In the genomic region with DNA sequence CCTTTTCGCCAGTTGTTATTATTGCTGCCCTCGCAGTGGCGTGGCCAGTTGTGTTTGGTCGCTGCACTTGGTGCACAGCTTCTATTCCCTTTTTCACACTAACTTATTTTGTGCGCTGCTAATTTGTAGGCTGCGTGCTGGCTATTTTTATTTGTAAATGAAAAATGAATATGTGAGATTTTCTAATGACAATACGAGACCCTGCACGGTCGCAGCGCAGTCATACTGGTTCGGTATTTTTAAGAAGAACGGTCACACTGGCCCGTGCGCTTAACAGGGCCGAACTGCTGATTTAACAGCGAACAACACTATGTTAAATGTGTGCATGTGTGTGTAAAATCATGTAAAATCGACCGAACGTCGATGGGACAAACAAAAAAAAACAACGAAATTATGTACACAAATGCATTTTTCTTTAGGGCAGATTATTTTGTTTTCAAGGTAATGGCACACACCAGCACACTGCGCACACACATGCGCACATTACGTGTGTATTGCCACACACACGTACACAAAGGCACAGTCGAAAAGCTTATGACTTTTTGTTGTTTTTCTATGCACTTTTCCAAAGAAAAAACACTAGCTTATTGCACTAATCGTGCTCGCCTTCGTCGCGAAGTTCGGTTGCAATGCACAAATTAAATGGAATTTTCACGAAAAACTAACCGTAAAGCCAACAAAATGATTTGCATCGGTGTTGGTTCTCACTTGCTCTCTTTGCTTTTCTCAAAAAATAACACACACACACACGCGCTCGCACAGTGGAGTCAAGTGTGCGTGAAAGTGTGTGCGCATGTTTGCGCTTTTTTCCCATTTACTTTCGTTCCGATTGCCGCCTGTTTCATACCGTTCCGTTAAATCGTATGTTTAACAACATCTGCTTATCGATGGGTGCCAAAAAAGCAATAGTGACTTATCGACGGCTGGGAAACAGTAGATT, we compare ENCODE assay signal across 6 fruit fly cellular contexts.
A peak's percentile ranks its signal among the peaks of the same experiment; 100 is the strongest.
TF ChIP-seq lines count a peak whose summit lies in the region.

A gene (minus strand): TSS at position 875 of the 940 bp plus-strand sequence.

- TF ChIP-seq CTCF in whole organism, embryonic (GFP tag; optimal IDR thresholded peaks at IDR 0.05; lab: Kevin White, UChicago), result no peak

TF ChIP-seq in whole organism, 6 proteins besides CTCF, POLR2A, EP300 and RAD21:
- TF ChIP-seq CG8478 (optimal IDR thresholded peaks at IDR 0.05; lab: Kevin White, UChicago) (peak; percentile 68), psq (optimal IDR thresholded peaks at IDR 0.05; lab: Kevin White, UChicago) (no peak)
TF ChIP-seq in whole organism: peak in this region for 1.

TF ChIP-seq in whole organism, adult, 20 proteins besides CTCF, POLR2A, EP300 and RAD21 (continues in another document):
- TF ChIP-seq cnc (optimal IDR thresholded peaks at IDR 0.05; lab: Kevin White, UChicago) (no peak), pad (GFP tag; optimal IDR thresholded peaks at IDR 0.05; lab: Kevin White, UChicago) (peak; percentile 3), CG7101 (tag; optimal IDR thresholded peaks at IDR 0.05; lab: Kevin White, UChicago) (no peak), toe (GFP tag; optimal IDR thresholded peaks at IDR 0.05; lab: Kevin White, UChicago) (no peak), cic (GFP tag; optimal IDR thresholded peaks at IDR 0.05; lab: Kevin White, UChicago) (no peak), kay (GFP tag; lab: Kevin White, UChicago; ENCODE audit: borderline replicate concordance) (peak; percentile 50), tj (GFP tag; optimal IDR thresholded peaks at IDR 0.05; lab: Kevin White, UChicago) (peak; percentile 87), CG7045 (GFP tag; optimal IDR thresholded peaks at IDR 0.05; lab: Kevin White, UChicago) (no peak), Mnt (GFP tag; optimal IDR thresholded peaks at IDR 0.05; lab: Kevin White, UChicago) (peak; percentile 11), CG11617 (GFP tag; optimal IDR thresholded peaks at IDR 0.05; lab: Kevin White, UChicago) (peak; percentile 28), Crg-1 (GFP tag; optimal IDR thresholded peaks at IDR 0.05; lab: Kevin White, UChicago) (no peak), CG5204 (GFP tag; optimal IDR thresholded peaks at IDR 0.05; lab: Kevin White, UChicago) (no peak), Hr96 (GFP tag; optimal IDR thresholded peaks at IDR 0.05; lab: Kevin White, UChicago) (no peak), CG1620 (GFP tag; optimal IDR thresholded peaks at IDR 0.05; lab: Kevin White, UChicago) (no peak), CG33017 (tag; optimal IDR thresholded peaks at IDR 0.05; lab: Kevin White, UChicago) (no peak), CG14711 (tag; optimal IDR thresholded peaks at IDR 0.05; lab: Kevin White, UChicago) (no peak)

TF ChIP-seq in whole organism, embryonic, 481 proteins besides CTCF, POLR2A, EP300 and RAD21 (continues in another document):
- no peak for TF ChIP-seq Xbp1 (GFP tag; optimal IDR thresholded peaks at IDR 0.05; lab: Kevin White, UChicago)
- TF ChIP-seq CG14710 (tag; optimal IDR thresholded peaks at IDR 0.05; lab: Kevin White, UChicago), result no peak
- TF ChIP-seq NC2β (GFP tag; optimal IDR thresholded peaks at IDR 0.05; lab: Kevin White, UChicago), result no peak
- TF ChIP-seq CG12769 (tag; optimal IDR thresholded peaks at IDR 0.05; lab: Kevin White, UChicago), result no peak
- no peak for TF ChIP-seq CG8281 (tag; optimal IDR thresholded peaks at IDR 0.05; lab: Kevin White, UChicago)
- TF ChIP-seq CG10366 (GFP tag; IDR thresholded peaks at IDR 0.05; lab: Robert Waterston, UW), result no peak
- no peak for TF ChIP-seq CG15601 (tag; optimal IDR thresholded peaks at IDR 0.05; lab: Kevin White, UChicago)
- no peak for TF ChIP-seq so (GFP tag; IDR thresholded peaks at IDR 0.05; lab: Robert Waterston, UW)
- TF ChIP-seq CG10565 (GFP tag; optimal IDR thresholded peaks at IDR 0.05; lab: Kevin White, UChicago), result no peak
- no peak for TF ChIP-seq aop (GFP tag; IDR thresholded peaks at IDR 0.05; lab: Robert Waterston, UW)
- no peak for TF ChIP-seq sd (tag; optimal IDR thresholded peaks at IDR 0.05; lab: Kevin White, UChicago)
- no peak for TF ChIP-seq CG7786 (GFP tag; optimal IDR thresholded peaks at IDR 0.05; lab: Kevin White, UChicago)
- no peak for TF ChIP-seq HmgZ (tag; optimal IDR thresholded peaks at IDR 0.05; lab: Kevin White, UChicago)
- TF ChIP-seq CG12071 (GFP tag; optimal IDR thresholded peaks at IDR 0.05; lab: Kevin White, UChicago), result no peak
- no peak for TF ChIP-seq Tbp (GFP tag; optimal IDR thresholded peaks at IDR 0.05; lab: Kevin White, UChicago)
- TF ChIP-seq Elba2 (GFP tag; optimal IDR thresholded peaks at IDR 0.05; lab: Kevin White, UChicago), result no peak
- TF ChIP-seq CG4820 (GFP tag; optimal IDR thresholded peaks at IDR 0.05; lab: Kevin White, UChicago), result no peak

TF ChIP-seq in whole organism, prepupa, 60 proteins besides CTCF, POLR2A, EP300 and RAD21:
- TF ChIP-seq Sox102F (GFP tag; optimal IDR thresholded peaks at IDR 0.05; lab: Kevin White, UChicago) (peak; percentile 16), Ets21C (GFP tag; optimal IDR thresholded peaks at IDR 0.05; lab: Kevin White, UChicago) (no peak), ss (GFP tag; optimal IDR thresholded peaks at IDR 0.05; lab: Kevin White, UChicago) (peak in 1 of 2 experiments; percentile 33), fkh (GFP tag; optimal IDR thresholded peaks at IDR 0.05; lab: Kevin White, UChicago) (peak; percentile 47), vri (GFP tag; optimal IDR thresholded peaks at IDR 0.05; lab: Kevin White, UChicago) (peak; percentile 13), CG10669 (GFP tag; optimal IDR thresholded peaks at IDR 0.05; lab: Kevin White, UChicago) (no peak), CG15336 (GFP tag; IDR thresholded peaks at IDR 0.05; lab: Robert Waterston, UW) (0 out of 2 replicates have a peak, but pooled peaks have one; percentile 22), dac (GFP tag; optimal IDR thresholded peaks at IDR 0.05; lab: Kevin White, UChicago) (peak; percentile 12), CG6854 (GFP tag; optimal IDR thresholded peaks at IDR 0.05; lab: Kevin White, UChicago) (no peak), Eip78C (GFP tag; lab: Kevin White, UChicago) (peak; percentile 67), CG6276 (GFP tag; optimal IDR thresholded peaks at IDR 0.05; lab: Kevin White, UChicago) (peak; percentile 22)

TF ChIP-seq in whole organism, pupa, 21 proteins besides CTCF, POLR2A, EP300 and RAD21:
- TF ChIP-seq Ets98B (GFP tag; IDR thresholded peaks at IDR 0.05; lab: Robert Waterston, UW), result no peak
- TF ChIP-seq D1 (tag; optimal IDR thresholded peaks at IDR 0.05; lab: Kevin White, UChicago), result no peak
- no peak for TF ChIP-seq Pif1A (GFP tag; optimal IDR thresholded peaks at IDR 0.05; lab: Kevin White, UChicago)
- TF ChIP-seq CG8159 (tag; optimal IDR thresholded peaks at IDR 0.05; lab: Kevin White, UChicago), result no peak
- no peak for TF ChIP-seq rn (GFP tag; IDR thresholded peaks at IDR 0.05; lab: Robert Waterston, UW)
- no peak for TF ChIP-seq gl (tag; optimal IDR thresholded peaks at IDR 0.05; lab: Kevin White, UChicago)
- no peak for TF ChIP-seq CG13204 (GFP tag; optimal IDR thresholded peaks at IDR 0.05; lab: Kevin White, UChicago)
- TF ChIP-seq CG8301 (tag; optimal IDR thresholded peaks at IDR 0.05; lab: Kevin White, UChicago), result no peak
- peak; percentile 31; the same call in 1 of the 3 replicates for TF ChIP-seq CG4496 (GFP tag; IDR thresholded peaks at IDR 0.05; lab: Robert Waterston, UW)
- TF ChIP-seq Pif1B (GFP tag; optimal IDR thresholded peaks at IDR 0.05; lab: Kevin White, UChicago), result no peak
- no peak for TF ChIP-seq CG10348 (GFP tag; IDR thresholded peaks at IDR 0.05; lab: Robert Waterston, UW)
- peak; percentile 29 for TF ChIP-seq CG14655 (GFP tag; optimal IDR thresholded peaks at IDR 0.05; lab: Kevin White, UChicago)
- no peak for TF ChIP-seq CG9948 (tag; optimal IDR thresholded peaks at IDR 0.05; lab: Kevin White, UChicago)
- TF ChIP-seq EcR (GFP tag; optimal IDR thresholded peaks at IDR 0.05; lab: Kevin White, UChicago), result no peak
- TF ChIP-seq fd96Ca (GFP tag; IDR thresholded peaks at IDR 0.05; lab: Robert Waterston, UW), result no peak
- TF ChIP-seq CG12605 (GFP tag; IDR thresholded peaks at IDR 0.05; lab: Robert Waterston, UW), result no peak

TF ChIP-seq in whole organism, wandering third instar larva, 38 proteins besides CTCF, POLR2A, EP300 and RAD21:
- TF ChIP-seq Jra (GFP tag; optimal IDR thresholded peaks at IDR 0.05; lab: Kevin White, UChicago) (no peak), N (GFP tag; optimal IDR thresholded peaks at IDR 0.05; lab: Kevin White, UChicago) (peak; percentile 85), psq (GFP tag; optimal IDR thresholded peaks at IDR 0.05; lab: Kevin White, UChicago) (peak; percentile 41), foxo (GFP tag; optimal IDR thresholded peaks at IDR 0.05; lab: Kevin White, UChicago) (peak in 1 of 2 experiments; percentile 2), fru (GFP tag; optimal IDR thresholded peaks at IDR 0.05; lab: Kevin White, UChicago) (peak; percentile 1), h (GFP tag; optimal IDR thresholded peaks at IDR 0.05; lab: Kevin White, UChicago) (no peak), lola (GFP tag; optimal IDR thresholded peaks at IDR 0.05; lab: Kevin White, UChicago) (peak; percentile 38), Abd-B (GFP tag; optimal IDR thresholded peaks at IDR 0.05; lab: Kevin White, UChicago) (peak; percentile 21)
